Worm (Caenorhabditis elegans) whole organism, midembryonic: ENCODE data around the gene grd-7.

Experiments
- T22C8.4 ChIP-seq: fragments of 200-800 bp; sonication (Bioruptor generic); IDR thresholded peaks from 2 replicates; pipeline ENCODE4 v1.3.6; 2022; ENCODE audit warnings: missing genetic modification characterization, missing compliant biosample characterization
- cog-1 ChIP-seq: sonication (generic microtip); optimal IDR thresholded peaks from 2 replicates; lab custom pipeline; 2016; ENCODE audit warnings: missing genetic modification characterization, missing compliant biosample characterization
- flt-1 ChIP-seq: fragments of 200-800 bp; sonication (Bioruptor generic); IDR thresholded peaks from 2 replicates; pipeline ENCODE4 v1.3.6; 2022; ENCODE audit warnings: missing genetic modification characterization, missing compliant biosample characterization
- klf-2 ChIP-seq: fragments of 200-800 bp; sonication (Bioruptor generic); conservative IDR thresholded peaks from 2 replicates; pipeline ENCODE4 v1.3.6; 2022; ENCODE audit warnings: missing genetic modification reagents, missing genetic modification characterization, missing compliant biosample characterization
- med-1 ChIP-seq: sonication (generic microtip); optimal IDR thresholded peaks from 2 replicates; lab custom pipeline; 2017; ENCODE audit warnings: missing genetic modification characterization, mild to moderate bottlenecking, missing compliant biosample characterization, antibody characterized with exemption, missing genetic modification reagents; ENCODE audit not compliant: insufficient read depth
- ref-1 ChIP-seq: fragments of 200-800 bp; sonication (Bioruptor generic); conservative IDR thresholded peaks from 2 replicates; pipeline ENCODE4 v1.3.6; 2022; ENCODE audit warnings: missing genetic modification reagents, missing genetic modification characterization, missing compliant biosample characterization
- tab-1 ChIP-seq: fragments of 200-800 bp; sonication (Bioruptor generic); IDR thresholded peaks from 2 replicates; pipeline ENCODE4 v1.3.6; 2022; ENCODE audit warnings: missing genetic modification characterization, missing compliant biosample characterization
- ztf-23 ChIP-seq: fragments of 200-800 bp; sonication (Bioruptor generic); IDR thresholded peaks from 2 replicates; pipeline ENCODE4 v1.3.6; 2022; ENCODE audit warnings: missing genetic modification reagents, missing genetic modification characterization, missing compliant biosample characterization
- ztf-29 ChIP-seq: fragments of 200-800 bp; sonication (Bioruptor generic); IDR thresholded peaks from 2 replicates; pipeline ENCODE4 v1.3.6; 2022; ENCODE audit warnings: missing genetic modification reagents, missing genetic modification characterization, missing compliant biosample characterization

Gene grd-7

ce11 chrX:7269379-7269778 lies at the start of gene grd-7:
Gene grd-7 (minus strand): TSS chrX:7269479.
- TF ChIP-seq ztf-23 (GFP tag; lab: Robert Waterston, UW) = no peak

ce11 chrX:7318639-7319038 lies 49.4 kb upstream of the grd-7 start, which contains the start of gene spp-4:
Gene spp-4 (minus strand): TSS chrX:7318756.
- TF ChIP-seq T22C8.4 (GFP tag; lab: Robert Waterston, UW) = no peak
- TF ChIP-seq tab-1 = no peak
- no peak for TF ChIP-seq med-1 (GFP tag; lab: Kevin White, UChicago)

- TF ChIP-seq flt-1 (GFP tag; lab: Robert Waterston, UW) = no peak
- TF ChIP-seq ztf-23 (GFP tag; lab: Robert Waterston, UW) = no peak
- TF ChIP-seq ref-1 (GFP tag; lab: Robert Waterston, UW) = no peak
- TF ChIP-seq tab-1 = no peak
- TF ChIP-seq T22C8.4 (GFP tag; lab: Robert Waterston, UW) = no peak
- no peak for TF ChIP-seq cog-1 (tag; lab: Kevin White, UChicago)
- no peak for TF ChIP-seq med-1 (GFP tag; lab: Kevin White, UChicago)
- TF ChIP-seq ztf-29 (GFP tag; lab: Robert Waterston, UW) = no peak
- TF ChIP-seq klf-2 (GFP tag; lab: Robert Waterston, UW) = no peak
These were observed 47.5 kb upstream of the grd-7 start, which contains the start of the genes spp-2 and spp-6 for ce11 chrX:7316485-7317391. Gene spp-2 (minus strand): TSS chrX:7316818. Gene spp-6 (plus strand): TSS chrX:7317341.

ce11 chrX:7315329-7315728 lies 46.0 kb upstream of the grd-7 start, which contains the start of gene spp-3:
Gene spp-3 (minus strand): TSS chrX:7315353.
- no peak for TF ChIP-seq tab-1
- no peak for TF ChIP-seq ref-1 (GFP tag; lab: Robert Waterston, UW)
- no peak for TF ChIP-seq T22C8.4 (GFP tag; lab: Robert Waterston, UW)
- TF ChIP-seq klf-2 (GFP tag; lab: Robert Waterston, UW) = no peak
- TF ChIP-seq med-1 (GFP tag; lab: Kevin White, UChicago) = no peak
- no peak for TF ChIP-seq ztf-23 (GFP tag; lab: Robert Waterston, UW)
- TF ChIP-seq cog-1 (tag; lab: Kevin White, UChicago) = no peak
- no peak for TF ChIP-seq ztf-29 (GFP tag; lab: Robert Waterston, UW)
- TF ChIP-seq flt-1 (GFP tag; lab: Robert Waterston, UW) = no peak

- TF ChIP-seq tab-1 = no peak
- no peak for TF ChIP-seq ztf-29 (GFP tag; lab: Robert Waterston, UW)
- no peak for TF ChIP-seq klf-2 (GFP tag; lab: Robert Waterston, UW)
- TF ChIP-seq T22C8.4 (GFP tag; lab: Robert Waterston, UW) = no peak
- no peak for TF ChIP-seq ref-1 (GFP tag; lab: Robert Waterston, UW)
- no peak for TF ChIP-seq ztf-23 (GFP tag; lab: Robert Waterston, UW)
- no peak for TF ChIP-seq flt-1 (GFP tag; lab: Robert Waterston, UW)
- TF ChIP-seq cog-1 (tag; lab: Kevin White, UChicago) = no peak
- TF ChIP-seq med-1 (GFP tag; lab: Kevin White, UChicago) = no peak
These were observed 45.3 kb upstream of the grd-7 start for ce11 chrX:7314564-7314963.

- no peak for TF ChIP-seq ref-1 (GFP tag; lab: Robert Waterston, UW)
- no peak for TF ChIP-seq ztf-29 (GFP tag; lab: Robert Waterston, UW)
- no peak for TF ChIP-seq flt-1 (GFP tag; lab: Robert Waterston, UW)
- no peak for TF ChIP-seq tab-1
- TF ChIP-seq ztf-23 (GFP tag; lab: Robert Waterston, UW) = no peak
- TF ChIP-seq cog-1 (tag; lab: Kevin White, UChicago) = no peak
- no peak for TF ChIP-seq med-1 (GFP tag; lab: Kevin White, UChicago)
- no peak for TF ChIP-seq klf-2 (GFP tag; lab: Robert Waterston, UW)
- TF ChIP-seq T22C8.4 (GFP tag; lab: Robert Waterston, UW) = no peak
These were observed 44.0 kb upstream of the grd-7 start for ce11 chrX:7313236-7313635.

ce11 chrX:7311870-7312269 lies 42.6 kb upstream of the grd-7 start:
- TF ChIP-seq klf-2 (GFP tag; lab: Robert Waterston, UW) = no peak
- no peak for TF ChIP-seq tab-1
- TF ChIP-seq ztf-23 (GFP tag; lab: Robert Waterston, UW) = no peak
- TF ChIP-seq T22C8.4 (GFP tag; lab: Robert Waterston, UW) = no peak
- no peak for TF ChIP-seq med-1 (GFP tag; lab: Kevin White, UChicago)
- no peak for TF ChIP-seq flt-1 (GFP tag; lab: Robert Waterston, UW)
- no peak for TF ChIP-seq ztf-29 (GFP tag; lab: Robert Waterston, UW)
- no peak for TF ChIP-seq ref-1 (GFP tag; lab: Robert Waterston, UW)
- TF ChIP-seq cog-1 (tag; lab: Kevin White, UChicago) = no peak

- peak; percentile 67; the same call in 1 of the 2 replicates for TF ChIP-seq flt-1 (GFP tag; lab: Robert Waterston, UW)
- no peak for TF ChIP-seq tab-1
- no peak for TF ChIP-seq klf-2 (GFP tag; lab: Robert Waterston, UW)
- TF ChIP-seq ref-1 (GFP tag; lab: Robert Waterston, UW) = no peak
- no peak for TF ChIP-seq cog-1 (tag; lab: Kevin White, UChicago)
These were observed 40.5 kb upstream of the grd-7 start, which contains the start of the genes his-38 and his-40 for ce11 chrX:7309775-7310174. Gene his-38 (minus strand): TSS chrX:7309875. Gene his-40 (plus strand): TSS chrX:7310110.

ce11 chrX:7306434-7306833 lies 37.2 kb upstream of the grd-7 start:
- TF ChIP-seq flt-1 (GFP tag; lab: Robert Waterston, UW) (no peak), tab-1 (no peak), ztf-23 (GFP tag; lab: Robert Waterston, UW) (no peak), cog-1 (tag; lab: Kevin White, UChicago) (no peak), ref-1 (GFP tag; lab: Robert Waterston, UW) (no peak), med-1 (GFP tag; lab: Kevin White, UChicago) (no peak), T22C8.4 (GFP tag; lab: Robert Waterston, UW) (no peak), klf-2 (GFP tag; lab: Robert Waterston, UW) (no peak), ztf-29 (GFP tag; lab: Robert Waterston, UW) (no peak)
